Worm (Caenorhabditis elegans) whole organism, L3 larva: ENCODE measurements around the gene mig-2.

Source experiments
- R02D3.7 ChIP-seq: fragments of 150-350 bp; optimal IDR thresholded peaks from 2 replicates; lab custom pipeline; 2014; ENCODE audit warnings: missing biosample characterization, missing genetic modification characterization
- aly-2 ChIP-seq: fragments of 150-350 bp; optimal IDR thresholded peaks from 2 replicates; lab custom pipeline; 2014; ENCODE audit warnings: missing biosample characterization, missing genetic modification characterization
- ama-1 ChIP-seq: fragments of 150-350 bp; optimal IDR thresholded peaks from 2 replicates; lab custom pipeline; 2018
- ceh-16 ChIP-seq: sonication (generic microtip); optimal IDR thresholded peaks from 2 replicates; lab custom pipeline; 2017; ENCODE audit warnings: missing biosample characterization, missing genetic modification characterization
- ceh-28 ChIP-seq: fragments of 150-350 bp; optimal IDR thresholded peaks from 2 replicates; lab custom pipeline; 2014; ENCODE audit warnings: missing biosample characterization, missing genetic modification reagents, missing genetic modification characterization
- ceh-82 ChIP-seq: fragments of 150-350 bp; optimal IDR thresholded peaks from 2 replicates; lab custom pipeline; 2014; ENCODE audit warnings: missing biosample characterization, missing genetic modification characterization
- ceh-9 ChIP-seq: sonication (generic microtip); optimal IDR thresholded peaks from 2 replicates; lab custom pipeline; 2018; ENCODE audit warnings: missing biosample characterization, missing genetic modification characterization
- daf-12 ChIP-seq: fragments of 150-350 bp; optimal IDR thresholded peaks from 2 replicates; lab custom pipeline; 2014; ENCODE audit warnings: missing biosample characterization, missing genetic modification reagents, missing genetic modification characterization
- egl-27 ChIP-seq: sonication (generic microtip); optimal IDR thresholded peaks from 4 replicates; lab custom pipeline; 2017; ENCODE audit warnings: missing biosample characterization, missing genetic modification reagents, missing genetic modification characterization
- egl-5 ChIP-seq: fragments of 150-350 bp; optimal IDR thresholded peaks from 2 replicates; lab custom pipeline; 2017; ENCODE audit warnings: missing biosample characterization, missing genetic modification reagents, missing genetic modification characterization, inconsistent platforms
- elt-1 ChIP-seq: fragments of 150-350 bp; optimal IDR thresholded peaks from 2 replicates; lab custom pipeline; 2014; ENCODE audit warnings: missing biosample characterization, missing genetic modification characterization
- elt-2 ChIP-seq: sonication (generic microtip); optimal IDR thresholded peaks from 2 replicates; lab custom pipeline; 2016; ENCODE audit warnings: missing genetic modification reagents, mild to moderate bottlenecking, missing genetic modification characterization, missing compliant biosample characterization
- elt-3 ChIP-seq, 3 experiments: fragments of 150-350 bp in 1 of 3; sonication (generic microtip) in 2 of 3; optimal IDR thresholded peaks; 2 replicates in 2 of 3; 4 replicates in 1 of 3; lab custom pipeline; 2014 to 2017; ENCODE audit warnings: missing biosample characterization in 3 of 3, missing genetic modification characterization in 3 of 3
- fkh-10 ChIP-seq: sonication (generic microtip); optimal IDR thresholded peaks from 2 replicates; lab custom pipeline; 2017; ENCODE audit warnings: missing biosample characterization, missing genetic modification reagents, missing genetic modification characterization
- fkh-2 ChIP-seq: fragments of 150-350 bp; optimal IDR thresholded peaks from 2 replicates; lab custom pipeline; 2014; ENCODE audit warnings: missing biosample characterization, missing genetic modification reagents, missing genetic modification characterization
- fos-1 ChIP-seq: fragments of 150-350 bp; optimal IDR thresholded peaks from 2 replicates; lab custom pipeline; 2014; ENCODE audit warnings: missing biosample characterization, missing genetic modification characterization
- jun-1 ChIP-seq: fragments of 150-350 bp; optimal IDR thresholded peaks from 2 replicates; lab custom pipeline; 2014; ENCODE audit warnings: missing biosample characterization, missing genetic modification reagents, missing genetic modification characterization
- lin-15B ChIP-seq: fragments of 150-350 bp; optimal IDR thresholded peaks from 2 replicates; lab custom pipeline; 2014; ENCODE audit warnings: missing biosample characterization, missing genetic modification characterization
- lsy-12 ChIP-seq: sonication (generic microtip); optimal IDR thresholded peaks from 2 replicates; lab custom pipeline; 2016; ENCODE audit warnings: mild to moderate bottlenecking, missing genetic modification characterization, missing compliant biosample characterization
- mdl-1 ChIP-seq: fragments of 150-350 bp; optimal IDR thresholded peaks from 2 replicates; lab custom pipeline; 2014; ENCODE audit warnings: missing biosample characterization, missing genetic modification characterization
- mml-1 ChIP-seq: fragments of 150-350 bp; sonication (generic microtip); optimal IDR thresholded peaks from 3 replicates; lab custom pipeline; 2014; ENCODE audit warnings: missing biosample characterization, missing genetic modification characterization
- nhr-23 ChIP-seq: fragments of 150-350 bp; optimal IDR thresholded peaks from 2 replicates; lab custom pipeline; 2014; ENCODE audit warnings: missing biosample characterization, missing genetic modification reagents, missing genetic modification characterization
- nhr-25 ChIP-seq: sonication (generic microtip); optimal IDR thresholded peaks from 2 replicates; lab custom pipeline; 2017; ENCODE audit warnings: missing biosample characterization, missing genetic modification characterization
- nhr-28 ChIP-seq: fragments of 150-350 bp; optimal IDR thresholded peaks from 2 replicates; lab custom pipeline; 2014; ENCODE audit warnings: missing biosample characterization, missing genetic modification characterization
- nhr-76 ChIP-seq: fragments of 150-350 bp; sonication (generic microtip); optimal IDR thresholded peaks from 5 replicates; lab custom pipeline; 2014; ENCODE audit warnings: missing biosample characterization, missing genetic modification characterization
- nhr-77 ChIP-seq: fragments of 150-350 bp; optimal IDR thresholded peaks from 2 replicates; lab custom pipeline; 2014; ENCODE audit warnings: missing biosample characterization, missing genetic modification characterization
- pha-4 ChIP-seq: fragments of 150-350 bp; optimal IDR thresholded peaks from 2 replicates; lab custom pipeline; 2014; ENCODE audit warnings: missing biosample characterization, missing genetic modification reagents, missing genetic modification characterization
- pqm-1 ChIP-seq: fragments of 150-350 bp; optimal IDR thresholded peaks from 2 replicates; lab custom pipeline; 2017; ENCODE audit warnings: missing biosample characterization, missing genetic modification characterization, inconsistent platforms
- skn-1 ChIP-seq: fragments of 150-350 bp; optimal IDR thresholded peaks from 2 replicates; lab custom pipeline; 2014; ENCODE audit warnings: missing biosample characterization, missing genetic modification characterization
- snpc-4 ChIP-seq: fragments of 150-350 bp; optimal IDR thresholded peaks from 2 replicates; lab custom pipeline; 2014; ENCODE audit warnings: missing biosample characterization, missing genetic modification characterization
- unc-39 ChIP-seq: sonication (generic microtip); optimal IDR thresholded peaks from 4 replicates; lab custom pipeline; 2017; ENCODE audit warnings: missing biosample characterization, missing genetic modification characterization
- unc-62 ChIP-seq: fragments of 150-350 bp; sonication (generic microtip); optimal IDR thresholded peaks from 4 replicates; lab custom pipeline; 2014; ENCODE audit warnings: missing biosample characterization, missing genetic modification reagents, missing genetic modification characterization
- zag-1 ChIP-seq: fragments of 150-350 bp; optimal IDR thresholded peaks from 2 replicates; lab custom pipeline; 2014; ENCODE audit warnings: missing biosample characterization, missing genetic modification characterization
- ztf-11 ChIP-seq: fragments of 150-350 bp; optimal IDR thresholded peaks from 2 replicates; lab custom pipeline; 2014; ENCODE audit warnings: missing biosample characterization, missing genetic modification characterization
- ztf-4 ChIP-seq: fragments of 150-350 bp; optimal IDR thresholded peaks from 2 replicates; lab custom pipeline; 2014; ENCODE audit warnings: missing biosample characterization, missing genetic modification characterization

Gene mig-2

ce11 chrX:11509547-11509946 is 38.9 kb upstream of the mig-2 start:
- no peak for TF ChIP-seq R02D3.7 (tag; lab: Kevin White, UChicago)
- TF ChIP-seq nhr-76: no peak
- TF ChIP-seq ceh-9 (tag; lab: Kevin White, UChicago): no peak
- TF ChIP-seq zag-1 (tag; lab: Kevin White, UChicago): no peak
- TF ChIP-seq fos-1 (tag; lab: Kevin White, UChicago): no peak
- no peak for TF ChIP-seq fkh-10 (GFP tag; lab: Kevin White, UChicago)
- no peak for TF ChIP-seq unc-39
- peak; percentile 88 for TF ChIP-seq elt-2 (tag; lab: Kevin White, UChicago)
- no peak for TF ChIP-seq nhr-23
- peak; percentile 75 for TF ChIP-seq pqm-1
- TF ChIP-seq nhr-77 (tag; lab: Kevin White, UChicago): no peak
- TF ChIP-seq pha-4 (tag; lab: Kevin White, UChicago): no peak
- no peak for TF ChIP-seq ceh-82
- no peak for TF ChIP-seq unc-62 (GFP tag; lab: Kevin White, UChicago)
- TF ChIP-seq daf-12 (tag; lab: Kevin White, UChicago): no peak
- no peak for TF ChIP-seq egl-27 (tag; lab: Kevin White, UChicago)
- TF ChIP-seq skn-1 (tag; lab: Kevin White, UChicago): no peak
- no peak for TF ChIP-seq ztf-4 (tag; lab: Kevin White, UChicago)
- TF ChIP-seq, all 47 proteins: peak for 2

- TF ChIP-seq nhr-25 (tag; lab: Kevin White, UChicago) (no peak), elt-2 (tag; lab: Kevin White, UChicago) (peak; percentile 11), ceh-82 (no peak), elt-1 (tag; lab: Kevin White, UChicago) (no peak), ztf-11 (tag; lab: Kevin White, UChicago) (no peak), mdl-1 (no peak), skn-1 (tag; lab: Kevin White, UChicago) (no peak), mml-1 (no peak)
Measured at ce11 chrX:11511231-11511630, 37.2 kb upstream of the mig-2 start, which contains the start of gene ccdc-149. Gene ccdc-149 (minus strand): TSS chrX:11511451.

- TF ChIP-seq ceh-82 (no peak), skn-1 (tag; lab: Kevin White, UChicago) (peak; percentile 76), pqm-1 (peak; percentile 88), fkh-2 (no peak), jun-1 (tag; lab: Kevin White, UChicago) (peak; percentile 92), fos-1 (tag; lab: Kevin White, UChicago) (peak; percentile 3), elt-2 (tag; lab: Kevin White, UChicago) (peak; percentile 98), pha-4 (tag; lab: Kevin White, UChicago) (peak; percentile 23)
Measured at ce11 chrX:11515381-11515780, 33.0 kb upstream of the mig-2 start.

- TF ChIP-seq elt-3 (tag; optimal IDR thresholded peaks at IDR 0.05; lab: Kevin White, UChicago) (no peak), lsy-12 (no peak), ama-1 (lab: Kevin White, UChicago) (no peak), unc-62 (GFP tag; lab: Kevin White, UChicago) (no peak), elt-1 (tag; lab: Kevin White, UChicago) (no peak), daf-12 (tag; lab: Kevin White, UChicago) (no peak), fkh-2 (no peak), egl-27 (tag; lab: Kevin White, UChicago) (no peak), R02D3.7 (tag; lab: Kevin White, UChicago) (no peak), nhr-28 (tag; lab: Kevin White, UChicago) (no peak), zag-1 (tag; lab: Kevin White, UChicago) (no peak), ceh-16 (tag; lab: Kevin White, UChicago) (no peak), aly-2 (tag; lab: Kevin White, UChicago) (no peak), nhr-77 (tag; lab: Kevin White, UChicago) (no peak), ceh-82 (no peak), egl-5 (tag; lab: Kevin White, UChicago) (no peak), fkh-10 (GFP tag; lab: Kevin White, UChicago) (no peak), snpc-4 (tag; lab: Kevin White, UChicago) (no peak), mdl-1 (no peak)
Measured at ce11 chrX:11517433-11517832, 31.0 kb upstream of the mig-2 start.

- TF ChIP-seq mml-1 (no peak), elt-2 (tag; lab: Kevin White, UChicago) (peak; percentile 57), pha-4 (tag; lab: Kevin White, UChicago) (peak; percentile 40), ceh-28 (tag; lab: Kevin White, UChicago) (peak; percentile 26), lin-15B (tag; lab: Kevin White, UChicago) (no peak), jun-1 (tag; lab: Kevin White, UChicago) (no peak), pqm-1 (peak; percentile 19)
- TF ChIP-seq, all 47 proteins: peak for 4
Measured at ce11 chrX:11518415-11518814, 30.0 kb upstream of the mig-2 start.
